Fruit fly (Drosophila melanogaster): Measurements from ENCODE around the gene amx.

Gene amx

dm6 chrX:9248040-9248439, 904 bp upstream of the amx start (continued):
- TF ChIP-seq bsh (GFP tag; optimal IDR thresholded peaks at IDR 0.05) (peak in 1 of 2 experiments; percentile 46), hkb (optimal IDR thresholded peaks at IDR 0.05) (no peak), hkb (GFP tag; IDR thresholded peaks at IDR 0.05) (0 out of 2 replicates have a peak, but pooled peaks have one; percentile 28), CG13775 (GFP tag; optimal IDR thresholded peaks at IDR 0.05) (peak; percentile 22), CG9727 (GFP tag; optimal IDR thresholded peaks at IDR 0.05) (peak; percentile 33), Ptx1 (GFP tag; IDR thresholded peaks at IDR 0.05) (0 out of 2 replicates have a peak, but pooled peaks have one; percentile 25), CG2712 (tag; optimal IDR thresholded peaks at IDR 0.05) (peak; percentile 55), CG17612 (GFP tag; IDR thresholded peaks at IDR 0.05) (no peak), shn (GFP tag; optimal IDR thresholded peaks at IDR 0.05) (no peak), trh (GFP tag; optimal IDR thresholded peaks at IDR 0.05) (no peak), CG17829 (tag; optimal IDR thresholded peaks at IDR 0.05) (peak; percentile 38), Mes4 (GFP tag; optimal IDR thresholded peaks at IDR 0.05) (no peak), CG32532 (GFP tag; IDR thresholded peaks at IDR 0.05) (peak; percentile 39; the same call in 1 of the 2 replicates), fd102C (GFP tag; optimal IDR thresholded peaks at IDR 0.05) (peak; percentile 27), tgo (GFP tag; IDR thresholded peaks at IDR 0.05) (no peak), unpg (GFP tag; optimal IDR thresholded peaks at IDR 0.05) (peak; percentile 29), ranshi (GFP tag; IDR thresholded peaks at IDR 0.05) (0 out of 2 replicates have a peak, but pooled peaks have one; percentile 28), vvl (GFP tag; IDR thresholded peaks at IDR 0.05) (peak; percentile 29; the same call in 1 of the 2 replicates), Lim3 (GFP tag; IDR thresholded peaks at IDR 0.05) (no peak), nmo (GFP tag; optimal IDR thresholded peaks at IDR 0.05) (peak; percentile 20), kah (GFP tag; optimal IDR thresholded peaks at IDR 0.05) (no peak)

- no peak for TF ChIP-seq CG18011 (GFP tag; optimal IDR thresholded peaks at IDR 0.05)
- peak; percentile 39 for TF ChIP-seq CG9876 (GFP tag; optimal IDR thresholded peaks at IDR 0.05)
- no peak; the same call in 2 of the 3 replicates for TF ChIP-seq dysf (GFP tag; IDR thresholded peaks at IDR 0.05)
- peak; percentile 78 for TF ChIP-seq CHES-1-like (GFP tag; optimal IDR thresholded peaks at IDR 0.05)
- TF ChIP-seq CG18599 (GFP tag; optimal IDR thresholded peaks at IDR 0.05) = no peak
- no peak for TF ChIP-seq kah (GFP tag; optimal IDR thresholded peaks at IDR 0.05)
- TF ChIP-seq CG10654 (GFP tag; optimal IDR thresholded peaks at IDR 0.05) = peak; percentile 41
- no peak for TF ChIP-seq Trl (optimal IDR thresholded peaks at IDR 0.05)
- TF ChIP-seq Trl (GFP tag; optimal IDR thresholded peaks at IDR 0.05) = peak; percentile 75
- peak; percentile 71 for TF ChIP-seq amos (GFP tag; IDR thresholded peaks at IDR 0.05; ENCODE audit: partially characterized antibody)
- peak; percentile 74 for TF ChIP-seq lilli (GFP tag; optimal IDR thresholded peaks at IDR 0.05)
- TF ChIP-seq Hmr (GFP tag; optimal IDR thresholded peaks at IDR 0.05) = no peak
- peak; percentile 80 for TF ChIP-seq CG2129 (GFP tag; IDR thresholded peaks at IDR 0.05; ENCODE audit: partially characterized antibody)
- TF ChIP-seq CG8089 (GFP tag; optimal IDR thresholded peaks at IDR 0.05) = peak; percentile 42
- TF ChIP-seq Rfx (GFP tag; IDR thresholded peaks at IDR 0.05) = peak; percentile 64
- TF ChIP-seq fru (optimal IDR thresholded peaks at IDR 0.05) = no peak
- no peak for TF ChIP-seq nom (GFP tag; optimal IDR thresholded peaks at IDR 0.05)
- TF ChIP-seq inv (GFP tag; IDR thresholded peaks at IDR 0.05; ENCODE audit: partially characterized antibody) = peak; percentile 88
- TF ChIP-seq ham (GFP tag; IDR thresholded peaks at IDR 0.05) = no peak
- TF ChIP-seq sob (GFP tag; IDR thresholded peaks at IDR 0.05) = peak; percentile 38; the same call in 1 of the 2 replicates
- no peak for TF ChIP-seq tap (tag; optimal IDR thresholded peaks at IDR 0.05)
- TF ChIP-seq CG30431 (GFP tag; optimal IDR thresholded peaks at IDR 0.05) = no peak
- TF ChIP-seq CG2199 (GFP tag; IDR thresholded peaks at IDR 0.05) = no peak
- peak; percentile 53 for TF ChIP-seq Bteb2 (GFP tag; optimal IDR thresholded peaks at IDR 0.05)
- peak; percentile 30 for TF ChIP-seq Dad (GFP tag; optimal IDR thresholded peaks at IDR 0.05)
- TF ChIP-seq CG9609 (GFP tag; optimal IDR thresholded peaks at IDR 0.05) = peak; percentile 76
- TF ChIP-seq HLH3B (GFP tag; IDR thresholded peaks at IDR 0.05) = no peak; the same call in 1 of the 2 replicates
- TF ChIP-seq Doc2 (GFP tag; IDR thresholded peaks at IDR 0.05) = no peak
- TF ChIP-seq disco-r (GFP tag; optimal IDR thresholded peaks at IDR 0.05) = no peak
- TF ChIP-seq sr (GFP tag; IDR thresholded peaks at IDR 0.05) = no peak
- TF ChIP-seq Sry-β (GFP tag; optimal IDR thresholded peaks at IDR 0.05) = no peak
- no peak for TF ChIP-seq fd64A (GFP tag; optimal IDR thresholded peaks at IDR 0.05)
Measured at dm6 chrX:9243417-9243884, 3.7 kb downstream of the amx start, which contains the start of the genes mxc and Larp7. mxc (minus strand) TSS chrX:9243467. Larp7 (plus strand) TSS chrX:9243817.

Data from whole organism, embryonic.